Fruit fly (Drosophila melanogaster) whole organism, wandering third instar larva: ENCODE measurements around the gene CG3726.

Experiments
- Abd-B ChIP-seq: fragments of >200 bp; optimal IDR thresholded peaks from 2 replicates; lab custom pipeline; 2017; ENCODE audit warnings: missing biosample characterization, missing genetic modification characterization
- CG32264 ChIP-seq: fragments of 200-800 bp; sonication (Bioruptor generic); optimal IDR thresholded peaks from 2 replicates; lab custom pipeline; 2016; ENCODE audit warnings: missing biosample characterization, missing genetic modification characterization
- CG9705 ChIP-seq: fragments of 200-800 bp; sonication (Bioruptor generic); optimal IDR thresholded peaks from 2 replicates; lab custom pipeline; 2018; ENCODE audit warnings: missing biosample characterization, mild to moderate bottlenecking, missing genetic modification characterization
- CrebA ChIP-seq: fragments of 200-800 bp; sonication (Bioruptor generic); optimal IDR thresholded peaks from 2 replicates; lab custom pipeline; 2016; ENCODE audit warnings: missing biosample characterization, mild to moderate bottlenecking, missing genetic modification characterization, borderline replicate concordance
- Dfd ChIP-seq: fragments of >200 bp; optimal IDR thresholded peaks from 2 replicates; lab custom pipeline; 2017; ENCODE audit warnings: missing biosample characterization, missing genetic modification characterization
- Dif ChIP-seq: fragments of 200-275, 200-300 bp; sonication (Bioruptor generic); optimal IDR thresholded peaks from 2 replicates; lab custom pipeline; 2018; ENCODE audit warnings: missing biosample characterization, missing genetic modification characterization; ENCODE audit not compliant: partially characterized antibody
- GATAd ChIP-seq: sonication (Bioruptor generic); optimal IDR thresholded peaks from 2 replicates; lab custom pipeline; 2016; ENCODE audit warnings: missing biosample characterization, missing genetic modification characterization
- HLH106 ChIP-seq: fragments of 200-800 bp; optimal IDR thresholded peaks from 3 replicates; lab custom pipeline; 2019; ENCODE audit warnings: missing biosample characterization, mild to moderate bottlenecking, missing genetic modification characterization, moderate library complexity
- Hnf4 ChIP-seq: fragments of 200-800 bp; sonication (Bioruptor generic); optimal IDR thresholded peaks from 2 replicates; lab custom pipeline; 2016; ENCODE audit warnings: missing biosample characterization, mild to moderate bottlenecking, missing genetic modification characterization
- Hr78 ChIP-seq: fragments of >200 bp; optimal IDR thresholded peaks from 2 replicates; lab custom pipeline; 2017; ENCODE audit warnings: missing biosample characterization, missing genetic modification characterization
- Hr83 ChIP-seq: fragments of 200-300 bp; sonication (Bioruptor generic); optimal IDR thresholded peaks from 2 replicates; lab custom pipeline; 2016; ENCODE audit warnings: missing biosample characterization, mild to moderate bottlenecking, missing genetic modification characterization, moderate library complexity; ENCODE audit not compliant: poor library complexity, severe bottlenecking
- Jra ChIP-seq: sonication (Bioruptor generic); optimal IDR thresholded peaks from 2 replicates; lab custom pipeline; 2016; ENCODE audit warnings: missing biosample characterization, missing genetic modification characterization
- Mio ChIP-seq: sonication (Bioruptor generic); optimal IDR thresholded peaks from 2 replicates; lab custom pipeline; 2016; ENCODE audit warnings: missing biosample characterization, missing genetic modification characterization
- Myc ChIP-seq: fragments of >200 bp; optimal IDR thresholded peaks from 2 replicates; lab custom pipeline; 2017
- N ChIP-seq: fragments of >200 bp; optimal IDR thresholded peaks from 2 replicates; lab custom pipeline; 2018; ENCODE audit warnings: missing biosample characterization, missing external identifiers, missing genetic modification characterization
- OdsH ChIP-seq: fragments of 200-800 bp; sonication (Bioruptor generic); optimal IDR thresholded peaks from 2 replicates; lab custom pipeline; 2016; ENCODE audit warnings: missing biosample characterization, mild to moderate bottlenecking, missing genetic modification characterization
- Rel ChIP-seq, 2 experiments: fragments of 200-800 bp; sonication (Bioruptor generic) in 1 of 2; optimal IDR thresholded peaks; 2 replicates in 1 of 2; 3 replicates in 1 of 2; lab custom pipeline; 2016 to 2019; ENCODE audit warnings: mild to moderate bottlenecking in 2 of 2, missing biosample characterization in 2 of 2, missing genetic modification characterization in 2 of 2, moderate library complexity in 1 of 2
- Sp1 ChIP-seq: fragments of 200-800 bp; sonication (Bioruptor generic); optimal IDR thresholded peaks from 3 replicates; lab custom pipeline; 2019; ENCODE audit warnings: missing biosample characterization, mild to moderate bottlenecking, missing genetic modification characterization, moderate library complexity
- Vsx2 ChIP-seq: fragments of 200-300, 225-300 bp; sonication (Bioruptor generic); optimal IDR thresholded peaks from 2 replicates; lab custom pipeline; 2018; ENCODE audit warnings: missing biosample characterization, missing genetic modification characterization; ENCODE audit not compliant: partially characterized antibody
- br ChIP-seq: fragments of 200-800 bp; sonication (Bioruptor generic); optimal IDR thresholded peaks from 2 replicates; lab custom pipeline; 2016; ENCODE audit warnings: missing biosample characterization, missing genetic modification characterization
- brk ChIP-seq: fragments of 200-800 bp; sonication (Bioruptor generic); optimal IDR thresholded peaks from 2 replicates; lab custom pipeline; 2016; ENCODE audit warnings: missing biosample characterization, mild to moderate bottlenecking, missing genetic modification characterization
- dl ChIP-seq, 2 experiments: fragments of 175-275, 200-275 bp in 1 of 2; fragments of 200-275 bp in 1 of 2; sonication (Bioruptor generic); optimal IDR thresholded peaks; lab custom pipeline; 2018; ENCODE audit warnings: mild to moderate bottlenecking in 2 of 2, missing biosample characterization in 2 of 2, missing genetic modification characterization in 2 of 2, moderate library complexity in 2 of 2; ENCODE audit not compliant: partially characterized antibody in 2 of 2, insufficient read depth in 1 of 2
- dmrt93B ChIP-seq: fragments of 200-800 bp; sonication (Bioruptor generic); optimal IDR thresholded peaks from 2 replicates; lab custom pipeline; 2018; ENCODE audit warnings: missing biosample characterization, mild to moderate bottlenecking, missing genetic modification characterization
- dsf ChIP-seq: sonication (Bioruptor generic); optimal IDR thresholded peaks from 2 replicates; lab custom pipeline; 2016; ENCODE audit warnings: missing biosample characterization, missing genetic modification characterization, borderline replicate concordance
- ey ChIP-seq: fragments of 200-800 bp; sonication (Bioruptor generic); optimal IDR thresholded peaks from 2 replicates; lab custom pipeline; 2016; ENCODE audit warnings: missing biosample characterization, missing genetic modification characterization
- foxo ChIP-seq, 2 experiments: fragments of 200-800 bp; sonication (Bioruptor generic); optimal IDR thresholded peaks; 2 replicates in 1 of 2; 3 replicates in 1 of 2; lab custom pipeline; 2016 to 2017; ENCODE audit warnings: missing biosample characterization in 2 of 2, missing genetic modification characterization in 2 of 2
- fru ChIP-seq: fragments of 200-800 bp; sonication (Bioruptor generic); optimal IDR thresholded peaks from 3 replicates; lab custom pipeline; 2016; ENCODE audit warnings: missing biosample characterization, mild to moderate bottlenecking, missing genetic modification characterization
- h ChIP-seq: fragments of 200-800 bp; sonication (Bioruptor generic); optimal IDR thresholded peaks from 3 replicates; lab custom pipeline; 2016; ENCODE audit warnings: missing biosample characterization, mild to moderate bottlenecking, missing genetic modification characterization
- jim ChIP-seq: fragments of 175-275, 200-325 bp; sonication (Bioruptor generic); optimal IDR thresholded peaks from 2 replicates; lab custom pipeline; 2016; ENCODE audit warnings: missing biosample characterization, mild to moderate bottlenecking, missing genetic modification characterization
- lola ChIP-seq: fragments of >200 bp; optimal IDR thresholded peaks from 2 replicates; lab custom pipeline; 2017; ENCODE audit warnings: missing biosample characterization, missing genetic modification characterization
- pan ChIP-seq: fragments of >200 bp; optimal IDR thresholded peaks from 2 replicates; lab custom pipeline; 2017
- psq ChIP-seq: fragments of 200-800 bp; sonication (Bioruptor generic); optimal IDR thresholded peaks from 3 replicates; lab custom pipeline; 2017; ENCODE audit warnings: missing biosample characterization, mild to moderate bottlenecking, missing genetic modification characterization, moderate library complexity
- rgr ChIP-seq: fragments of 200-800 bp; sonication (Bioruptor generic); optimal IDR thresholded peaks from 3 replicates; lab custom pipeline; 2016; ENCODE audit warnings: missing biosample characterization, mild to moderate bottlenecking, missing genetic modification characterization
- sage ChIP-seq: fragments of 200-800 bp; sonication (Bioruptor generic); optimal IDR thresholded peaks from 2 replicates; lab custom pipeline; 2016; ENCODE audit warnings: missing biosample characterization, mild to moderate bottlenecking, missing genetic modification characterization
- sv ChIP-seq: fragments of 200-800 bp; sonication (Bioruptor generic); optimal IDR thresholded peaks from 3 replicates; lab custom pipeline; 2016; ENCODE audit warnings: missing biosample characterization, missing genetic modification characterization
- tai ChIP-seq: sonication (Bioruptor generic); optimal IDR thresholded peaks from 2 replicates; lab custom pipeline; 2016; ENCODE audit warnings: missing biosample characterization, missing genetic modification characterization
- usp ChIP-seq: fragments of >200 bp; optimal IDR thresholded peaks from 2 replicates; lab custom pipeline; 2017; ENCODE audit warnings: missing biosample characterization, missing genetic modification characterization
- woc ChIP-seq: sonication (Bioruptor generic); optimal IDR thresholded peaks from 2 replicates; lab custom pipeline; 2016; ENCODE audit warnings: missing biosample characterization, mild to moderate bottlenecking, missing genetic modification characterization

Gene CG3726

dm6 chrX:5899241-5900145, 17.4 kb upstream of the CG3726 start:
- TF ChIP-seq foxo (GFP tag; optimal IDR thresholded peaks at IDR 0.05; lab: Kevin White, UChicago): peak in 1 of 2 experiments; percentile 1
- TF ChIP-seq dmrt93B (GFP tag; lab: Kevin White, UChicago): no peak
- no peak for TF ChIP-seq Hnf4
- no peak for TF ChIP-seq Vsx2
- TF ChIP-seq Mio (GFP tag; lab: Kevin White, UChicago): no peak
- no peak for TF ChIP-seq CG32264 (GFP tag; lab: Kevin White, UChicago)
- peak; percentile 28 for TF ChIP-seq HLH106 (tag; lab: Kevin White, UChicago)
- TF ChIP-seq Hr78: no peak
- peak; percentile 39 for TF ChIP-seq Dfd (GFP tag; lab: Kevin White, UChicago)
- peak; percentile 84 for TF ChIP-seq tai (GFP tag; lab: Kevin White, UChicago)
- TF ChIP-seq CrebA: no peak
- peak; percentile 96 for TF ChIP-seq psq (GFP tag; lab: Kevin White, UChicago)
- peak; percentile 2 for TF ChIP-seq Sp1
- TF ChIP-seq Rel (GFP tag; optimal IDR thresholded peaks at IDR 0.05; lab: Kevin White, UChicago): no peak
- TF ChIP-seq Rel (tag; optimal IDR thresholded peaks at IDR 0.05; lab: Kevin White, UChicago): peak; percentile 23
- TF ChIP-seq sage (GFP tag; lab: Kevin White, UChicago): no peak
- TF ChIP-seq ey (GFP tag; lab: Kevin White, UChicago): no peak
- no peak for TF ChIP-seq dsf
- TF ChIP-seq dl (GFP tag; optimal IDR thresholded peaks at IDR 0.05; lab: Kevin White, UChicago; ENCODE audit: insufficient read depth in 1 of 2, partially characterized antibody in 2 of 2): peak; percentile 51 to 70
- no peak for TF ChIP-seq GATAd (GFP tag; lab: Kevin White, UChicago)
- TF ChIP-seq Myc: no peak
- TF ChIP-seq Dif (GFP tag; lab: Kevin White, UChicago): peak; percentile 66
- TF ChIP-seq jim: peak; percentile 64
- no peak for TF ChIP-seq usp (GFP tag; lab: Kevin White, UChicago)
- TF ChIP-seq sv: no peak
- TF ChIP-seq Jra: no peak
- no peak for TF ChIP-seq rgr (GFP tag; lab: Kevin White, UChicago)
- TF ChIP-seq N (GFP tag; lab: Kevin White, UChicago): no peak
- TF ChIP-seq Hr83 (GFP tag; lab: Kevin White, UChicago): no peak
- no peak for TF ChIP-seq CG9705 (GFP tag; lab: Kevin White, UChicago)
- TF ChIP-seq OdsH (GFP tag; lab: Kevin White, UChicago): no peak
- no peak for TF ChIP-seq woc

dm6 chrX:5900146-5901093, 16.5 kb upstream of the CG3726 start, which contains the start of gene Act5C:
Gene Act5C (plus strand): TSS chrX:5900861.
- TF ChIP-seq CG9705 (GFP tag; lab: Kevin White, UChicago) (peak; percentile 92), Abd-B (GFP tag; lab: Kevin White, UChicago) (no peak), Dif (GFP tag; lab: Kevin White, UChicago) (peak; percentile 67), Hr78 (no peak), dsf (peak; percentile 81), Dfd (GFP tag; lab: Kevin White, UChicago) (no peak), sv (peak; percentile 93), N (GFP tag; lab: Kevin White, UChicago) (no peak), usp (GFP tag; lab: Kevin White, UChicago) (no peak), Sp1 (peak; percentile 97), foxo (GFP tag; optimal IDR thresholded peaks at IDR 0.05; lab: Kevin White, UChicago) (peak; percentile 87 to 97), CG32264 (GFP tag; lab: Kevin White, UChicago) (peak; percentile 94), GATAd (GFP tag; lab: Kevin White, UChicago) (peak; percentile 47), brk (GFP tag; lab: Kevin White, UChicago) (peak; percentile 87), woc (peak; percentile 97), jim (no peak), dmrt93B (GFP tag; lab: Kevin White, UChicago) (peak; percentile 93), psq (GFP tag; lab: Kevin White, UChicago) (peak; percentile 91), pan (lab: Kevin White, UChicago) (no peak), OdsH (GFP tag; lab: Kevin White, UChicago) (peak; percentile 95), h (GFP tag; lab: Kevin White, UChicago) (peak; percentile 97), sage (GFP tag; lab: Kevin White, UChicago) (peak; percentile 95), Myc (no peak), Hnf4 (peak; percentile 95), CrebA (peak; percentile 91), fru (GFP tag; lab: Kevin White, UChicago) (peak; percentile 97), Mio (GFP tag; lab: Kevin White, UChicago) (peak; percentile 78), dl (GFP tag; optimal IDR thresholded peaks at IDR 0.05; lab: Kevin White, UChicago; ENCODE audit: insufficient read depth in 1 of 2, partially characterized antibody in 2 of 2) (peak in 1 of 2 experiments; percentile 1), rgr (GFP tag; lab: Kevin White, UChicago) (peak; percentile 97), tai (GFP tag; lab: Kevin White, UChicago) (peak; percentile 49), br (GFP tag; lab: Kevin White, UChicago) (peak; percentile 97), HLH106 (tag; lab: Kevin White, UChicago) (peak; percentile 97), Vsx2 (no peak), Hr83 (GFP tag; lab: Kevin White, UChicago) (peak; percentile 66), lola (GFP tag; lab: Kevin White, UChicago) (no peak), Rel (GFP tag; optimal IDR thresholded peaks at IDR 0.05; lab: Kevin White, UChicago) (peak; percentile 74), Rel (tag; optimal IDR thresholded peaks at IDR 0.05; lab: Kevin White, UChicago) (peak; percentile 81), ey (GFP tag; lab: Kevin White, UChicago) (peak; percentile 97)
